Worm (Caenorhabditis elegans) whole organism, young adult: Measurements from ENCODE around the gene nhr-96.
A peak's percentile ranks its signal among the peaks of the same experiment; 100 is the strongest.

Experiments
- D2030.7 ChIP-seq: fragments of 200-800 bp; sonication (Bioruptor generic); IDR thresholded peaks from 2 replicates; pipeline ENCODE4 v1.3.6; 2022; ENCODE audit warnings: missing genetic modification reagents, missing genetic modification characterization, missing compliant biosample characterization
- Y53F4B.3 ChIP-seq: fragments of 200-800 bp; sonication (Bioruptor generic); IDR thresholded peaks from 2 replicates; pipeline ENCODE4 v1.3.6; 2022; ENCODE audit warnings: missing genetic modification reagents, missing genetic modification characterization, missing compliant biosample characterization
- Y56A3A.18 ChIP-seq: fragments of 200-800 bp; sonication (Bioruptor generic); IDR thresholded peaks from 2 replicates; pipeline ENCODE4 v1.3.6; 2022; ENCODE audit warnings: missing genetic modification reagents, missing genetic modification characterization, missing compliant biosample characterization
- ZK185.1 ChIP-seq: sonication (generic microtip); optimal IDR thresholded peaks from 2 replicates; lab custom pipeline; 2016; ENCODE audit warnings: mild to moderate bottlenecking, missing genetic modification characterization, missing compliant biosample characterization; ENCODE audit not compliant: poor library complexity, severe bottlenecking
- aptf-3 ChIP-seq: fragments of 200-800 bp; sonication (Bioruptor generic); IDR thresholded peaks from 2 replicates; pipeline ENCODE4 v1.3.6; 2022; ENCODE audit warnings: missing genetic modification characterization, missing compliant biosample characterization
- attf-5 ChIP-seq: fragments of 200-800 bp; sonication (Bioruptor generic); optimal IDR thresholded peaks from 2 replicates; lab custom pipeline; 2018; ENCODE audit warnings: mild to moderate bottlenecking, missing genetic modification characterization, missing compliant biosample characterization
- attf-6 ChIP-seq: fragments of 200-800 bp; sonication (Bioruptor generic); IDR thresholded peaks from 2 replicates; pipeline ENCODE4 v1.3.6; 2022; ENCODE audit warnings: missing genetic modification reagents, missing genetic modification characterization, missing compliant biosample characterization
- bed-1 ChIP-seq: fragments of 200-800 bp; sonication (Bioruptor generic); IDR thresholded peaks from 2 replicates; pipeline ENCODE4 v1.3.6; 2022; ENCODE audit warnings: missing genetic modification reagents, missing genetic modification characterization, missing compliant biosample characterization
- cebp-1 ChIP-seq, 2 experiments: fragments of 200-800 bp in 1 of 2; sonication (Bioruptor generic) in 1 of 2; sonication (generic microtip) in 1 of 2; IDR thresholded peaks in 1 of 2; optimal IDR thresholded peaks in 1 of 2; 2 replicates each; pipeline versions ENCODE4 v1.3.6 to Lab custom; 2017 to 2022; ENCODE audit warnings: missing compliant biosample characterization in 2 of 2, missing genetic modification characterization in 2 of 2, mild to moderate bottlenecking in 1 of 2, missing genetic modification reagents in 1 of 2, moderate library complexity in 1 of 2
- cebp-2 ChIP-seq: fragments of 200-800 bp; sonication (Bioruptor generic); IDR thresholded peaks from 2 replicates; pipeline ENCODE4 v1.3.6; 2022; ENCODE audit warnings: missing genetic modification characterization, missing compliant biosample characterization
- ceh-91 ChIP-seq: fragments of 200-800 bp; sonication (Bioruptor generic); IDR thresholded peaks from 2 replicates; pipeline ENCODE4 v1.3.6; 2022; ENCODE audit warnings: missing genetic modification reagents, missing genetic modification characterization, missing compliant biosample characterization
- egl-18 ChIP-seq: fragments of 200-800 bp; sonication (Bioruptor generic); IDR thresholded peaks from 2 replicates; pipeline ENCODE4 v1.3.6; 2022; ENCODE audit warnings: missing genetic modification reagents, missing genetic modification characterization, missing compliant biosample characterization
- ekl-4 ChIP-seq: fragments of 200-800 bp; sonication (Bioruptor generic); IDR thresholded peaks from 2 replicates; pipeline ENCODE4 v1.3.6; 2022; ENCODE audit warnings: missing genetic modification reagents, missing genetic modification characterization, missing compliant biosample characterization
- hmg-1.2 ChIP-seq: fragments of 200-800 bp; sonication (Bioruptor generic); IDR thresholded peaks from 2 replicates; pipeline ENCODE4 v1.3.6; 2022; ENCODE audit warnings: missing genetic modification reagents, missing genetic modification characterization, missing compliant biosample characterization
- hmg-20 ChIP-seq: fragments of 200-800 bp; sonication (Bioruptor generic); IDR thresholded peaks from 2 replicates; pipeline ENCODE4 v1.3.6; 2022; ENCODE audit warnings: missing genetic modification reagents, missing genetic modification characterization, missing compliant biosample characterization
- lin-26 ChIP-seq: fragments of 200-800 bp; sonication (Bioruptor generic); IDR thresholded peaks from 2 replicates; pipeline ENCODE4 v1.3.6; 2022; ENCODE audit warnings: missing genetic modification reagents, missing genetic modification characterization, missing compliant biosample characterization
- lin-40 ChIP-seq: sonication (generic microtip); optimal IDR thresholded peaks from 2 replicates; lab custom pipeline; 2016; ENCODE audit warnings: missing genetic modification characterization, mild to moderate bottlenecking, missing compliant biosample characterization, missing genotype, missing genetic modification reagents
- madf-10 ChIP-seq: sonication (generic microtip); optimal IDR thresholded peaks from 2 replicates; lab custom pipeline; 2016; ENCODE audit warnings: mild to moderate bottlenecking, missing genetic modification characterization, missing compliant biosample characterization
- mxl-1 ChIP-seq: sonication (generic microtip); optimal IDR thresholded peaks from 2 replicates; lab custom pipeline; 2016; ENCODE audit warnings: missing genetic modification characterization, missing compliant biosample characterization
- nfya-1 ChIP-seq: sonication (generic microtip); optimal IDR thresholded peaks from 2 replicates; lab custom pipeline; 2017; ENCODE audit warnings: antibody characterized with exemption, missing compliant biosample characterization, missing genetic modification characterization, borderline replicate concordance; ENCODE audit not compliant: insufficient read depth
- nhr-80 ChIP-seq: sonication (generic microtip); optimal IDR thresholded peaks from 2 replicates; lab custom pipeline; 2016; ENCODE audit warnings: missing genetic modification characterization, missing compliant biosample characterization
- nhr-90 ChIP-seq: sonication (generic microtip); optimal IDR thresholded peaks from 2 replicates; lab custom pipeline; 2016; ENCODE audit warnings: missing genotype, mild to moderate bottlenecking, missing genetic modification characterization, missing compliant biosample characterization
- rpc-1 ChIP-seq, 2 experiments: fragments of 150-350 bp in 1 of 2; sonication (generic microtip) in 1 of 2; optimal IDR thresholded peaks; 2 replicates each; lab custom pipeline; 2014 to 2018; ENCODE audit warnings: missing biosample characterization in 1 of 2, missing genetic modification characterization in 1 of 2, missing genetic modification reagents in 1 of 2, missing genotype in 1 of 2
- snpc-1.1 ChIP-seq: sonication (generic microtip); optimal IDR thresholded peaks from 2 replicates; lab custom pipeline; 2017; ENCODE audit warnings: missing genetic modification characterization, mild to moderate bottlenecking, missing compliant biosample characterization, antibody characterized with exemption, moderate library complexity, missing genotype, missing genetic modification reagents; ENCODE audit not compliant: insufficient read depth
- snpc-1.3 ChIP-seq: sonication (generic microtip); optimal IDR thresholded peaks from 2 replicates; lab custom pipeline; 2017; ENCODE audit warnings: missing genetic modification characterization, mild to moderate bottlenecking, missing compliant biosample characterization, antibody characterized with exemption, moderate library complexity, missing genotype, missing genetic modification reagents; ENCODE audit not compliant: insufficient read depth
- snpc-4 ChIP-seq, 5 experiments: fragments of 150-350 bp in 1 of 5; sonication (generic microtip) in 4 of 5; optimal IDR thresholded peaks; 2 replicates each; lab custom pipeline; 2014 to 2018; ENCODE audit warnings: missing genetic modification characterization in 5 of 5, missing biosample characterization in 3 of 5, antibody characterized with exemption in 2 of 5, mild to moderate bottlenecking in 2 of 5, missing compliant biosample characterization in 2 of 5, missing genotype in 2 of 5, moderate library complexity in 2 of 5, missing genetic modification reagents in 1 of 5
- tbx-9 ChIP-seq: sonication (generic microtip); optimal IDR thresholded peaks from 2 replicates; lab custom pipeline; 2016; ENCODE audit warnings: borderline replicate concordance, missing genetic modification characterization, inconsistent platforms, missing compliant biosample characterization
- zim-3 ChIP-seq: sonication (generic microtip); optimal IDR thresholded peaks from 2 replicates; lab custom pipeline; 2017; ENCODE audit warnings: mild to moderate bottlenecking, missing genetic modification characterization, moderate library complexity, missing compliant biosample characterization
- ztf-28 ChIP-seq: fragments of 200-800 bp; sonication (Bioruptor generic); IDR thresholded peaks from 2 replicates; pipeline ENCODE4 v1.3.6; 2022; ENCODE audit warnings: missing genetic modification reagents, missing genetic modification characterization, missing compliant biosample characterization
- ztf-3 ChIP-seq: fragments of 200-800 bp; sonication (Bioruptor generic); optimal IDR thresholded peaks from 2 replicates; lab custom pipeline; 2018; ENCODE audit warnings: mild to moderate bottlenecking, missing genetic modification characterization, missing compliant biosample characterization

The nhr-96 gene

ce11 chrV:2277260-2277659 is 44.0 kb downstream of the nhr-96 start (continued):
- TF ChIP-seq snpc-4 (GFP tag; optimal IDR thresholded peaks at IDR 0.05; lab: Kevin White, UChicago) (no peak), snpc-4 (tag; optimal IDR thresholded peaks at IDR 0.05; lab: Kevin White, UChicago) (peak in 1 of 4 experiments; percentile 44), attf-6 (GFP tag; lab: Robert Waterston, UW) (no peak), ztf-3 (GFP tag; lab: Kevin White, UChicago) (no peak), cebp-2 (GFP tag; lab: Robert Waterston, UW) (no peak), snpc-1.3 (no peak), rpc-1 (optimal IDR thresholded peaks at IDR 0.05; lab: Kevin White, UChicago) (no peak), rpc-1 (tag; optimal IDR thresholded peaks at IDR 0.05; lab: Kevin White, UChicago) (peak; percentile 50), ceh-91 (no peak), Y56A3A.18 (GFP tag; lab: Robert Waterston, UW) (no peak), zim-3 (tag; lab: Kevin White, UChicago) (no peak), ekl-4 (GFP tag; lab: Robert Waterston, UW) (no peak), bed-1 (no peak), egl-18 (no peak), madf-10 (tag; lab: Kevin White, UChicago) (no peak), aptf-3 (GFP tag; lab: Robert Waterston, UW) (no peak), snpc-1.1 (tag; lab: Kevin White, UChicago) (no peak), ztf-28 (no peak)

ce11 chrV:2278052-2278451 is 44.8 kb downstream of the nhr-96 start, which contains the start of gene nhr-59:
Gene nhr-59, minus strand, starts transcription at chrV:2278265.
- no peak for TF ChIP-seq nfya-1 (tag; lab: Kevin White, UChicago)
- no peak for TF ChIP-seq ZK185.1 (tag; lab: Kevin White, UChicago)
- peak; percentile 33 for TF ChIP-seq nhr-80
- TF ChIP-seq tbx-9: no peak
- TF ChIP-seq mxl-1 (tag; lab: Kevin White, UChicago): no peak
- no peak for TF ChIP-seq lin-40 (tag; lab: Kevin White, UChicago)
- TF ChIP-seq hmg-20 (GFP tag; lab: Robert Waterston, UW): no peak

ce11 chrV:2278543-2278942 is 45.3 kb downstream of the nhr-96 start, which contains the start of gene fbxa-137:
Gene fbxa-137, plus strand, starts transcription at chrV:2278816.
- TF ChIP-seq nhr-90 (tag; lab: Kevin White, UChicago) (no peak), Y53F4B.3 (GFP tag; lab: Robert Waterston, UW) (no peak), lin-40 (tag; lab: Kevin White, UChicago) (no peak), D2030.7 (GFP tag; lab: Robert Waterston, UW) (no peak)

- TF ChIP-seq nhr-80: peak; percentile 68
- TF ChIP-seq cebp-1 (GFP tag; IDR thresholded peaks at IDR 0.05; lab: Robert Waterston, UW): no peak
- TF ChIP-seq cebp-1 (tag; optimal IDR thresholded peaks at IDR 0.05; lab: Kevin White, UChicago): peak; percentile 35
- TF ChIP-seq lin-26 (GFP tag; lab: Robert Waterston, UW): no peak
- peak; percentile 66 for TF ChIP-seq attf-5 (GFP tag; lab: Kevin White, UChicago)
- TF ChIP-seq hmg-1.2 (GFP tag; lab: Robert Waterston, UW): peak; percentile 70; the same call in 1 of the 2 replicates
Measured at ce11 chrV:2281499-2281898, 48.2 kb downstream of the nhr-96 start, which contains the start of gene nhr-228. Gene nhr-228, plus strand, starts transcription at chrV:2281759.
